Worm (Caenorhabditis elegans) whole organism, young adult: ENCODE data around the gene T05C12.15.

Experiments used
- ama-1 ChIP-seq, 3 experiments: fragments of 150-350 bp in 1 of 3; sonication (generic microtip) in 2 of 3; optimal IDR thresholded peaks; 2 replicates each; lab custom pipeline; 2014 to 2018; ENCODE audit warnings: missing biosample characterization in 2 of 3, missing genetic modification characterization in 2 of 3, missing genetic modification reagents in 2 of 3
- bed-1 ChIP-seq: fragments of 200-800 bp; sonication (Bioruptor generic); IDR thresholded peaks from 2 replicates; pipeline ENCODE4 v1.3.6; 2022; ENCODE audit warnings: missing genetic modification reagents, missing genetic modification characterization, missing compliant biosample characterization
- ceh-79 ChIP-seq: sonication (generic microtip); optimal IDR thresholded peaks from 2 replicates; lab custom pipeline; 2017; ENCODE audit warnings: mild to moderate bottlenecking, missing genetic modification characterization, missing compliant biosample characterization
- nhr-80 ChIP-seq: sonication (generic microtip); optimal IDR thresholded peaks from 2 replicates; lab custom pipeline; 2016; ENCODE audit warnings: missing genetic modification characterization, missing compliant biosample characterization

DNA sequence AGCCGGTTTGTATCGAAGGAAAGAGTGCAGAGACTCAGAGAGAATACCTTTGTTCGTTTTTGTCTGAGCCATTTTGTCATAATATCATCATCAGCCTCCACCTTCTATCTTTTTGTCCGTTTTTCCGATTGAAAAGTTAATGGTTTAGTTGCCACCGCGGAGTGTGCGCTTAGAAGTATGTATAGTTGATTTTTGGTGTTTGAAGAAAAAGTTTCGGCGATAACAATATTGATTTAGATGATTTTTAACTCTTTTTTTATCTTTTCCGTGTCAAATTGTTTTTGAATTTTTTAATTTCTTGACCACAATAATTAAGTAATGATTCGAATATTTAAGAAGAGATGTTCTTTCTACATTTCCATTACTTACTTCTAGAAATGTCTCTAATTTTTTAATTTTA is 36.2 kb downstream of the T05C12.15 start:
- no peak for TF ChIP-seq ceh-79 (tag; lab: Kevin White, UChicago)
- TF ChIP-seq bed-1: no peak
- TF ChIP-seq nhr-80: peak; percentile 48
- no peak for TF ChIP-seq ama-1 (optimal IDR thresholded peaks at IDR 0.05; lab: Kevin White, UChicago)
- TF ChIP-seq ama-1 (GFP tag; optimal IDR thresholded peaks at IDR 0.05; lab: Kevin White, UChicago): no peak
